Worm (Caenorhabditis elegans): ENCODE data around the gene F59B10.5.
"Not testable (repeated sequence)": the region's sequence is repeated elsewhere in the genome, so short reads cannot be mapped to it uniquely, and the experiment has no call there.

The F59B10.5 gene

ce11 chrII:10495912-10496311 lies 27.6 kb downstream of the F59B10.5 start, which contains the start of gene ZK666.12:
Gene ZK666.12, plus strand, starts transcription at chrII:10496212.
- no peak for TF ChIP-seq T23F11.4 (GFP tag; optimal IDR thresholded peaks at IDR 0.05)
- TF ChIP-seq pha-4 (tag; optimal IDR thresholded peaks at IDR 0.05): no peak
- no peak for TF ChIP-seq pqm-1 (tag; optimal IDR thresholded peaks at IDR 0.05)
- TF ChIP-seq hlh-8 (tag; optimal IDR thresholded peaks at IDR 0.05): no peak
- no peak for TF ChIP-seq fkh-6 (tag; optimal IDR thresholded peaks at IDR 0.05)
- no peak for TF ChIP-seq Y22D7AL.16 (tag; optimal IDR thresholded peaks at IDR 0.05)
- TF ChIP-seq pax-1 (tag; optimal IDR thresholded peaks at IDR 0.05): no peak
- TF ChIP-seq unc-42 (tag; optimal IDR thresholded peaks at IDR 0.05): no peak
- no peak for TF ChIP-seq ceh-24 (tag; optimal IDR thresholded peaks at IDR 0.05)
- no peak for TF ChIP-seq ceh-19 (GFP tag; optimal IDR thresholded peaks at IDR 0.05)
- no peak for TF ChIP-seq F13H6.1 (tag; optimal IDR thresholded peaks at IDR 0.05)
- TF ChIP-seq hlh-6 (tag; optimal IDR thresholded peaks at IDR 0.05): no peak
- no peak for TF ChIP-seq elt-2 (tag; optimal IDR thresholded peaks at IDR 0.05)

- TF ChIP-seq K09A11.1 (tag; optimal IDR thresholded peaks at IDR 0.05; ENCODE audit: insufficient read depth) (no peak), unc-86 (tag; optimal IDR thresholded peaks at IDR 0.05) (no peak), ztf-16 (tag; optimal IDR thresholded peaks at IDR 0.05) (no peak), ttx-3 (tag; optimal IDR thresholded peaks at IDR 0.05) (no peak), ceh-2 (tag; optimal IDR thresholded peaks at IDR 0.05) (no peak), ceh-14 (tag; optimal IDR thresholded peaks at IDR 0.05) (no peak), dmd-4 (tag; optimal IDR thresholded peaks at IDR 0.05; ENCODE audit: borderline replicate concordance) (no peak), Y22D7AL.16 (tag; optimal IDR thresholded peaks at IDR 0.05) (no peak), ref-2 (tag; optimal IDR thresholded peaks at IDR 0.05) (no peak), T23F11.4 (GFP tag; optimal IDR thresholded peaks at IDR 0.05) (no peak), K02D7.2 (tag; optimal IDR thresholded peaks at IDR 0.05) (no peak), pat-9 (tag; optimal IDR thresholded peaks at IDR 0.05) (no peak), lim-6 (tag; optimal IDR thresholded peaks at IDR 0.05) (no peak), mec-3 (tag; optimal IDR thresholded peaks at IDR 0.05; ENCODE audit: borderline replicate concordance) (no peak), fax-1 (tag; optimal IDR thresholded peaks at IDR 0.05) (no peak), ceh-19 (GFP tag; optimal IDR thresholded peaks at IDR 0.05) (no peak)
Observed at ce11 chrII:10494467-10494866, 29.0 kb downstream of the F59B10.5 start, which contains the start of gene ZK666.14. Gene ZK666.14, plus strand, starts transcription at chrII:10494767.

ce11 chrII:10493034-10493433 lies 30.4 kb downstream of the F59B10.5 start, which contains the start of gene ZK666.8:
Gene ZK666.8, minus strand, starts transcription at chrII:10493134.
- TF ChIP-seq pha-4, dve-1, ceh-31 (tag; optimal IDR thresholded peaks at IDR 0.05): not testable (repeated sequence)

- TF ChIP-seq lin-11 (tag; optimal IDR thresholded peaks at IDR 0.05) (no peak), sox-2 (GFP tag; IDR thresholded peaks at IDR 0.05) (no peak), sox-4 (tag; optimal IDR thresholded peaks at IDR 0.05) (no peak)
Observed at ce11 chrII:10490329-10490728, 33.2 kb downstream of the F59B10.5 start, which contains the start of gene clec-61. Gene clec-61, minus strand, starts transcription at chrII:10490537.

- no peak for TF ChIP-seq eyg-1 (tag; optimal IDR thresholded peaks at IDR 0.05)
- TF ChIP-seq ttx-3 (tag; optimal IDR thresholded peaks at IDR 0.05): no peak
- TF ChIP-seq F13H6.1 (tag; optimal IDR thresholded peaks at IDR 0.05): no peak
- TF ChIP-seq hlh-30 (tag; optimal IDR thresholded peaks at IDR 0.05; ENCODE audit: insufficient read depth): no peak
- TF ChIP-seq ceh-6 (GFP tag; optimal IDR thresholded peaks at IDR 0.05): no peak
- TF ChIP-seq ets-4 (tag; optimal IDR thresholded peaks at IDR 0.05): no peak
- TF ChIP-seq ceh-22 (tag; optimal IDR thresholded peaks at IDR 0.05): no peak
- no peak for TF ChIP-seq gmeb-2 (tag; optimal IDR thresholded peaks at IDR 0.05)
- no peak for TF ChIP-seq ceh-34 (tag; optimal IDR thresholded peaks at IDR 0.05)
- TF ChIP-seq ceh-14 (tag; optimal IDR thresholded peaks at IDR 0.05): no peak
- no peak for TF ChIP-seq ref-2 (tag; optimal IDR thresholded peaks at IDR 0.05)
- no peak for TF ChIP-seq Y22D7AL.16 (tag; optimal IDR thresholded peaks at IDR 0.05)
Observed at ce11 chrII:10486738-10487137, 36.7 kb downstream of the F59B10.5 start, which contains the start of gene ZK666.15. Gene ZK666.15, plus strand, starts transcription at chrII:10487038.
